Worm (Caenorhabditis elegans): ENCODE measurements around the gene cyp-29A4.

DNA sequence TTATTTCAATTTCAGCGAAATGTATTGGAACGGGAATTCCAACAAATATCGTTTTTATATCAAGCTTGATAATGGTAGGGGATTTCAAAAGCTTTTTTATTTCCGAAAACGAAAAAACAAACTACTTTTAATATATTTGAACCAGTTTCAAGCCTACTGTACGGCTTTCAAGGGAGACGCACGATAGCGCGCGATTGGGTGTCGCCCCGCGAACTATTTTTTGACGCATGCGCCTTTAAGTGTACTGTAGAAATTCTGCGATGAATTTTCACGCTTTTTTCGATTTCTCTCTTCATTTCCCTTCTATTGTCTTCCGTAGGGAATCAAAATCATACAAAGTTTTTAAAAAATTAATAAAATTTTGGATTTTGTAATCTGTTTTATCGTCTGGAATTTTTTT lies 49.0 kb downstream of the cyp-29A4 start:
- TF ChIP-seq madf-3 (GFP tag; IDR thresholded peaks at IDR 0.05), result no peak
- TF ChIP-seq ceh-79 (tag; optimal IDR thresholded peaks at IDR 0.05), result no peak
- no peak for TF ChIP-seq ama-1 (optimal IDR thresholded peaks at IDR 0.05)
- no peak for TF ChIP-seq ama-1 (GFP tag; optimal IDR thresholded peaks at IDR 0.05)
- TF ChIP-seq Y56A3A.18 (GFP tag; IDR thresholded peaks at IDR 0.05), result no peak
- no peak for TF ChIP-seq die-1 (tag; optimal IDR thresholded peaks at IDR 0.05)
- no peak for TF ChIP-seq somi-1 (GFP tag; optimal IDR thresholded peaks at IDR 0.05)
- TF ChIP-seq let-526 (GFP tag; IDR thresholded peaks at IDR 0.05), result no peak
- no peak for TF ChIP-seq ztf-28 (GFP tag; IDR thresholded peaks at IDR 0.05)
- no peak for TF ChIP-seq F52B5.7 (tag; optimal IDR thresholded peaks at IDR 0.05)
- TF ChIP-seq B0019.2 (GFP tag; conservative IDR thresholded peaks at IDR 0.05), result no peak
- TF ChIP-seq pha-4 (tag; optimal IDR thresholded peaks at IDR 0.05), result no peak
- no peak for TF ChIP-seq ztf-25 (GFP tag; IDR thresholded peaks at IDR 0.05)
- no peak for TF ChIP-seq zim-3 (tag; optimal IDR thresholded peaks at IDR 0.05)
- TF ChIP-seq nhr-90 (tag; optimal IDR thresholded peaks at IDR 0.05), result no peak

Data from whole organism, young adult.